Worm (Caenorhabditis elegans) whole organism, young adult: Measurements from ENCODE around the gene R07B7.9.

Experiments used
- madf-8 ChIP-seq: fragments of 200-800 bp; sonication (Bioruptor generic); conservative IDR thresholded peaks from 2 replicates; pipeline ENCODE4 v1.3.6; 2022; ENCODE audit warnings: missing genetic modification reagents, missing genetic modification characterization, missing compliant biosample characterization
- zim-3 ChIP-seq: sonication (generic microtip); optimal IDR thresholded peaks from 2 replicates; lab custom pipeline; 2017; ENCODE audit warnings: mild to moderate bottlenecking, missing genetic modification characterization, moderate library complexity, missing compliant biosample characterization

- TF ChIP-seq madf-8 (GFP tag; lab: Robert Waterston, UW) = no peak
- no peak for TF ChIP-seq zim-3
Measured at ce11 chrV:12100794-12101343, 20.7 kb upstream of the R07B7.9 start, which contains the start of gene nhr-154.
